Fruit fly (Drosophila melanogaster) Kc167 (cell line): Measurements from ENCODE around the gene LeuRS.

ENCODE experiments used
- Myc ChIP-seq: fragments of >200 bp; optimal IDR thresholded peaks from 2 replicates; lab custom pipeline; 2017; ENCODE audit warnings: missing external identifiers
- Sin3A ChIP-seq: fragments of >200 bp; optimal IDR thresholded peaks from 2 replicates; lab custom pipeline; 2018; ENCODE audit warnings: missing external identifiers
- insv ChIP-seq: fragments of >200 bp; optimal IDR thresholded peaks from 3 replicates; lab custom pipeline; 2018; ENCODE audit warnings: missing external identifiers
- psq ChIP-seq: fragments of >200 bp; optimal IDR thresholded peaks from 2 replicates; lab custom pipeline; 2017; ENCODE audit warnings: missing external identifiers
- ttk ChIP-seq: sonication (Bioruptor generic); optimal IDR thresholded peaks from 2 replicates; lab custom pipeline; 2017; ENCODE audit warnings: missing external identifiers

DNA sequence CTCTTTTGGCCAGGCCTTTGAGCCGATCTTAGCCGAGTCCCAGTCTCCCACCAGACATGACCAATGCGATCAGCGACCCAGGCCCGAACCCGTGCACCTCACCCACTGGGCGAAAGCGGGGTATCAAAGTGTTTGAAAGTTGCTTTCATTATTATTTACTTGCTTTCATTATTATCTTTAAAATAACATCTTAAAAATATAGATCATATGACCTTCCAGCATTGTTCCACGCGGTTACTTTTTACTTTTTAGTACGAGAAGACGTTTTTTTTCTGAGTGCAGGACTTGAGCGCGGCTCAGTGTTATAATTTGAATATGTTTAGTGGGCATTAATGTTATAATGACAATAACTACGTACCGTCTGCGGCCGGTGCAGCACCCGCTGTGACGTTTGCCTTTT lies 28.6 kb upstream of the LeuRS start:
- TF ChIP-seq psq (lab: Kevin White, UChicago) (no peak), ttk (no peak), Myc (lab: Kevin White, UChicago) (no peak), Sin3A (no peak), insv (lab: Kevin White, UChicago) (no peak)
